Worm (Caenorhabditis elegans) whole organism, L1 larva: ENCODE data around the gene cnd-1.

Experiments used
- aha-1 ChIP-seq: fragments of 150-350 bp; optimal IDR thresholded peaks from 2 replicates; lab custom pipeline; 2014; ENCODE audit warnings: missing biosample characterization, missing genetic modification characterization
- ama-1 ChIP-seq: fragments of 150-350 bp; optimal IDR thresholded peaks from 2 replicates; lab custom pipeline; 2014
- egl-27 ChIP-seq, 2 experiments: fragments of 150-350 bp in 1 of 2; sonication (generic microtip); optimal IDR thresholded peaks; 3 replicates each; lab custom pipeline; 2017 to 2018; ENCODE audit warnings: missing biosample characterization in 2 of 2, missing genetic modification characterization in 2 of 2, missing genetic modification reagents in 2 of 2
- hlh-17 ChIP-seq: fragments of 200-800 bp; sonication (Bioruptor generic); optimal IDR thresholded peaks from 2 replicates; lab custom pipeline; 2018; ENCODE audit warnings: missing genetic modification characterization, mild to moderate bottlenecking, missing compliant biosample characterization, moderate library complexity, borderline replicate concordance
- lin-13 ChIP-seq: fragments of 150-350 bp; optimal IDR thresholded peaks from 2 replicates; lab custom pipeline; 2014; ENCODE audit warnings: missing biosample characterization, missing genetic modification reagents, missing genetic modification characterization
- lsy-2 ChIP-seq, 2 experiments: fragments of 150-350 bp; optimal IDR thresholded peaks; 2 replicates each; lab custom pipeline; 2014; ENCODE audit warnings: missing biosample characterization in 2 of 2, missing genetic modification characterization in 2 of 2
- mep-1 ChIP-seq: fragments of 150-350 bp; optimal IDR thresholded peaks from 2 replicates; lab custom pipeline; 2014; ENCODE audit warnings: missing biosample characterization, missing genetic modification characterization
- nhr-11 ChIP-seq: fragments of 150-350 bp; optimal IDR thresholded peaks from 2 replicates; lab custom pipeline; 2014; ENCODE audit warnings: missing biosample characterization, missing genetic modification characterization
- nhr-28 ChIP-seq: fragments of 150-350 bp; optimal IDR thresholded peaks from 2 replicates; lab custom pipeline; 2014; ENCODE audit warnings: missing biosample characterization, missing genetic modification characterization
- sox-4 ChIP-seq: sonication (generic microtip); optimal IDR thresholded peaks from 2 replicates; lab custom pipeline; 2016; ENCODE audit warnings: missing genetic modification characterization, missing compliant biosample characterization
- tbx-2 ChIP-seq: sonication (generic microtip); optimal IDR thresholded peaks from 2 replicates; lab custom pipeline; 2016; ENCODE audit warnings: missing genetic modification characterization, missing compliant biosample characterization
- unc-130 ChIP-seq: fragments of 150-350 bp; optimal IDR thresholded peaks from 2 replicates; lab custom pipeline; 2017; ENCODE audit warnings: missing biosample characterization, missing genetic modification characterization, inconsistent platforms
- zag-1 ChIP-seq: fragments of 150-350 bp; optimal IDR thresholded peaks from 2 replicates; lab custom pipeline; 2014; ENCODE audit warnings: missing biosample characterization, missing genetic modification characterization

- no peak for TF ChIP-seq lin-13 (GFP tag; lab: Kevin White, UChicago)
- no peak for TF ChIP-seq egl-27 (tag; optimal IDR thresholded peaks at IDR 0.05; lab: Kevin White, UChicago)
- no peak for TF ChIP-seq nhr-28 (tag; lab: Kevin White, UChicago)
- no peak for TF ChIP-seq hlh-17 (GFP tag; lab: Kevin White, UChicago)
- TF ChIP-seq nhr-11 (tag; lab: Kevin White, UChicago) = no peak
- no peak for TF ChIP-seq sox-4 (tag; lab: Kevin White, UChicago)
- TF ChIP-seq tbx-2 (tag; lab: Kevin White, UChicago) = no peak
- no peak for TF ChIP-seq lsy-2 (tag; optimal IDR thresholded peaks at IDR 0.05; lab: Kevin White, UChicago)
- TF ChIP-seq mep-1 (tag; lab: Kevin White, UChicago) = no peak
- no peak for TF ChIP-seq ama-1 (lab: Kevin White, UChicago)
- TF ChIP-seq aha-1 (tag; lab: Kevin White, UChicago) = no peak
- TF ChIP-seq zag-1 (tag; lab: Kevin White, UChicago) = no peak
- TF ChIP-seq unc-130 (tag; lab: Kevin White, UChicago) = no peak
These were observed 2.6 kb downstream of the cnd-1 start for ce11 chrIII:5241854-5242253.
